Worm (Caenorhabditis elegans): ENCODE results near the gene grl-14.

DNA sequence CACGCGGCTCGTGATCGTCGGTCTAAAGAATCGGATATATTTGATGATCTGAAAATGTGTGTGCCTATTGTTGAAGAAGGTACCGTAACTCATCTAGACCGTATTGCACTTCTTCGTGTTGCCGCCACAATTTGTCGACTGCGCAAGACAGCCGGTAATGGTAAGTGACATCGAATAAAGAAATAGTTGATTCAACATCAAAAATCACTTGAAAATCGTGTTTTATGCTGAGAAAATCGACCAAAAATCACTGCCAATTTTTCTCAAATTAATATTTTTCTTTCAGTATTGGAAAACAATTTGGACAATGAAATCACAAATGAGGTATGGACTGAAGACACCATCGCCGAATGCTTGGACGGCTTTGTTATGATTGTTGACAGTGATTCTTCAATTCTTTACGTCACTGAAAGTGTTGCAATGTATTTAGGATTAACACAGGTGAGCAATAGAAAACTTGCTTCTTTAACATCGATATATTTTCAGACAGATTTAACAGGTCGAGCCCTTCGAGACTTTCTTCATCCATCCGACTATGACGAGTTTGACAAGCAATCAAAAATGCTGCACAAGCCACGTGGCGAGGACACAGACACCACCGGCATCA, 43.9 kb upstream of the grl-14 start:
- TF ChIP-seq lim-7 (GFP tag; IDR thresholded peaks at IDR 0.05) (no peak), skn-1 (tag; optimal IDR thresholded peaks at IDR 0.05) (no peak), hlh-30 (tag; optimal IDR thresholded peaks at IDR 0.05; ENCODE audit: insufficient read depth) (no peak), ZK546.5 (tag; optimal IDR thresholded peaks at IDR 0.05) (no peak), nhr-28 (tag; optimal IDR thresholded peaks at IDR 0.05) (no peak), lin-39 (tag; optimal IDR thresholded peaks at IDR 0.05) (no peak), nhr-10 (tag; optimal IDR thresholded peaks at IDR 0.05) (no peak)

All from whole organism, L4 larva.